Fruit fly (Drosophila melanogaster) S2 (cell line): ENCODE data around the gene CG45307.

Experiments used
- CG8478 ChIP-seq: fragments of >200 bp; optimal IDR thresholded peaks from 2 replicates; lab custom pipeline; 2018
- CTCF ChIP-seq, 2 experiments: fragments of >200 bp; optimal IDR thresholded peaks; 2 replicates each; lab custom pipeline; 2018

DNA sequence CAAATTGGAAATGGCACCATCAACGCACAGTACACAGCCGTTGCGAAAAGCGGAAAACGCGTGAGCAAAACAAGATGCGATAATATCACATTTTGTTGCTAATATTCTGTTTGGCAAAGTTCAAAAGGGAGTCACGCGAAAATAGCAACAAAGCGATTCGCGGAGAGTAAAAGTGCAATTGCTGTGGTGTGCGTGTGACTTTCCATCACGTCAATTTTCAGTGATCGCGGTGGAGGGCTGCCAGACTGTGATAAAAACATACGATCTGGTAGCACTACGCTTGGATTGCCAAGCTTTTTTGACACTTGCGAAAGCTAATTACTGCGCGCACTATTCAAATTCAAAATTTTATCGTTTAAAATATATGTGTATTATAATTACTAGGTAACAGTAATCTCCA is 42.5 kb downstream of the CG45307 start, which contains the start of gene Hnf4:
- TF ChIP-seq CTCF (optimal IDR thresholded peaks at IDR 0.05; lab: Kevin White, UChicago) (no peak), CG8478 (no peak)
